Worm (Caenorhabditis elegans) whole organism, L1 larva: ENCODE results near the gene oac-1.

ENCODE experiments used
- C16A3.4 ChIP-seq: fragments of 150-350 bp; optimal IDR thresholded peaks from 2 replicates; lab custom pipeline; 2014; ENCODE audit warnings: missing biosample characterization, missing genetic modification characterization
- C34B4.2 ChIP-seq: sonication (generic microtip); optimal IDR thresholded peaks from 2 replicates; lab custom pipeline; 2017; ENCODE audit warnings: mild to moderate bottlenecking, missing genetic modification characterization, missing compliant biosample characterization
- aly-2 ChIP-seq: fragments of 150-350 bp; optimal IDR thresholded peaks from 2 replicates; lab custom pipeline; 2014; ENCODE audit warnings: missing biosample characterization, missing genetic modification characterization
- blmp-1 ChIP-seq: fragments of 150-350 bp; optimal IDR thresholded peaks from 2 replicates; lab custom pipeline; 2014; ENCODE audit warnings: missing biosample characterization, missing genetic modification characterization
- ceh-8 ChIP-seq: fragments of 200-800 bp; sonication (Bioruptor generic); optimal IDR thresholded peaks from 2 replicates; lab custom pipeline; 2018; ENCODE audit warnings: mild to moderate bottlenecking, missing genetic modification characterization, moderate library complexity, missing compliant biosample characterization
- ceh-82 ChIP-seq, 3 experiments: fragments of 150-350 bp in 1 of 3; sonication (generic microtip) in 2 of 3; optimal IDR thresholded peaks; 2 replicates each; lab custom pipeline; 2014 to 2017; ENCODE audit warnings: missing biosample characterization in 3 of 3, missing genetic modification characterization in 3 of 3
- dpl-1 ChIP-seq, 3 experiments: fragments of 150-350 bp in 2 of 3; sonication (generic microtip) in 1 of 3; optimal IDR thresholded peaks; 2 replicates each; lab custom pipeline; 2014 to 2017; ENCODE audit warnings: missing biosample characterization in 3 of 3, missing genetic modification characterization in 3 of 3, missing genetic modification reagents in 3 of 3
- dsc-1 ChIP-seq: sonication (generic microtip); optimal IDR thresholded peaks from 2 replicates; lab custom pipeline; 2016; ENCODE audit warnings: mild to moderate bottlenecking, missing genetic modification characterization, missing compliant biosample characterization
- efl-1 ChIP-seq, 4 experiments: fragments of 150-350 bp; optimal IDR thresholded peaks in 3 of 4; peaks in 1 of 4; 1 replicate in 1 of 4; 2 replicates in 3 of 4; lab custom pipeline; 2014; ENCODE audit warnings: missing biosample characterization in 2 of 4, missing genetic modification characterization in 2 of 4, missing genetic modification reagents in 2 of 4
- egl-27 ChIP-seq, 2 experiments: fragments of 150-350 bp in 1 of 2; sonication (generic microtip); optimal IDR thresholded peaks; 3 replicates each; lab custom pipeline; 2017 to 2018; ENCODE audit warnings: missing biosample characterization in 2 of 2, missing genetic modification characterization in 2 of 2, missing genetic modification reagents in 2 of 2
- elt-3 ChIP-seq, 6 experiments: fragments of 150-350 bp in 1 of 6; sonication (generic microtip); optimal IDR thresholded peaks; 2 replicates each; lab custom pipeline; 2017 to 2018; ENCODE audit warnings: missing biosample characterization in 6 of 6, missing genetic modification characterization in 6 of 6, inconsistent platforms in 1 of 6
- fkh-10 ChIP-seq: sonication (generic microtip); optimal IDR thresholded peaks from 2 replicates; lab custom pipeline; 2017; ENCODE audit warnings: missing biosample characterization, missing genetic modification reagents, missing genetic modification characterization
- fkh-8 ChIP-seq: sonication (generic microtip); optimal IDR thresholded peaks from 2 replicates; lab custom pipeline; 2016; ENCODE audit warnings: mild to moderate bottlenecking, missing genetic modification characterization, missing compliant biosample characterization
- grh-1 ChIP-seq: fragments of 200-800 bp; sonication (Bioruptor generic); IDR thresholded peaks from 2 replicates; pipeline ENCODE4 v1.3.6; 2022; ENCODE audit warnings: missing genetic modification reagents, missing genetic modification characterization, missing compliant biosample characterization
- hlh-4 ChIP-seq: sonication (generic microtip); optimal IDR thresholded peaks from 2 replicates; lab custom pipeline; 2016; ENCODE audit warnings: mild to moderate bottlenecking, missing genetic modification characterization, missing compliant biosample characterization
- jun-1 ChIP-seq: fragments of 150-350 bp; optimal IDR thresholded peaks from 2 replicates; lab custom pipeline; 2014; ENCODE audit warnings: missing biosample characterization, missing genetic modification reagents, missing genetic modification characterization
- lin-13 ChIP-seq: fragments of 150-350 bp; optimal IDR thresholded peaks from 2 replicates; lab custom pipeline; 2014; ENCODE audit warnings: missing biosample characterization, missing genetic modification reagents, missing genetic modification characterization
- lin-14 ChIP-seq: fragments of 200-800 bp; sonication (Bioruptor generic); optimal IDR thresholded peaks from 2 replicates; lab custom pipeline; 2018; ENCODE audit warnings: mild to moderate bottlenecking, missing genetic modification characterization, moderate library complexity, missing compliant biosample characterization
- lin-35 ChIP-seq, 2 experiments: fragments of 150-350 bp; optimal IDR thresholded peaks; 2 replicates each; lab custom pipeline; 2014; ENCODE audit warnings: missing biosample characterization in 2 of 2, missing genetic modification characterization in 2 of 2, missing genetic modification reagents in 2 of 2
- lsy-2 ChIP-seq, 2 experiments: fragments of 150-350 bp; optimal IDR thresholded peaks; 2 replicates each; lab custom pipeline; 2014; ENCODE audit warnings: missing biosample characterization in 2 of 2, missing genetic modification characterization in 2 of 2
- mab-9 ChIP-seq: fragments of 200-800 bp; sonication (Bioruptor generic); IDR thresholded peaks from 2 replicates; pipeline ENCODE4 v1.3.6; 2022; ENCODE audit warnings: missing genetic modification reagents, missing genetic modification characterization, missing compliant biosample characterization
- mdl-1 ChIP-seq, 2 experiments: fragments of 150-350 bp; optimal IDR thresholded peaks; 2 replicates each; lab custom pipeline; 2014 to 2017; ENCODE audit warnings: missing biosample characterization in 2 of 2, missing genetic modification characterization in 2 of 2, inconsistent platforms in 1 of 2
- mef-2 ChIP-seq: fragments of 150-350 bp; optimal IDR thresholded peaks from 2 replicates; lab custom pipeline; 2014; ENCODE audit warnings: missing biosample characterization, missing genetic modification characterization
- mep-1 ChIP-seq: fragments of 150-350 bp; optimal IDR thresholded peaks from 2 replicates; lab custom pipeline; 2014; ENCODE audit warnings: missing biosample characterization, missing genetic modification characterization
- nhr-11 ChIP-seq: fragments of 150-350 bp; optimal IDR thresholded peaks from 2 replicates; lab custom pipeline; 2014; ENCODE audit warnings: missing biosample characterization, missing genetic modification characterization
- nhr-20 ChIP-seq: sonication (generic microtip); optimal IDR thresholded peaks from 2 replicates; lab custom pipeline; 2016; ENCODE audit warnings: mild to moderate bottlenecking, missing genetic modification characterization, missing compliant biosample characterization
- nhr-47 ChIP-seq: sonication (generic microtip); optimal IDR thresholded peaks from 2 replicates; lab custom pipeline; 2016; ENCODE audit warnings: mild to moderate bottlenecking, missing genetic modification characterization, moderate library complexity, missing compliant biosample characterization
- nhr-71 ChIP-seq: sonication (generic microtip); optimal IDR thresholded peaks from 2 replicates; lab custom pipeline; 2016; ENCODE audit warnings: mild to moderate bottlenecking, missing genetic modification characterization, moderate library complexity, missing compliant biosample characterization
- nhr-76 ChIP-seq: sonication (generic microtip); optimal IDR thresholded peaks from 2 replicates; lab custom pipeline; 2017; ENCODE audit warnings: missing biosample characterization, missing genetic modification characterization
- nhr-84 ChIP-seq: sonication (generic microtip); optimal IDR thresholded peaks from 2 replicates; lab custom pipeline; 2017; ENCODE audit warnings: missing biosample characterization, missing genetic modification characterization
- nhr-85 ChIP-seq: sonication (generic microtip); peaks from one replicate; lab custom pipeline; 2016; ENCODE audit warnings: missing genetic modification characterization, inconsistent platforms, missing compliant biosample characterization
- nhr-90 ChIP-seq: sonication (generic microtip); optimal IDR thresholded peaks from 2 replicates; lab custom pipeline; 2016; ENCODE audit warnings: mild to moderate bottlenecking, missing genetic modification characterization, missing compliant biosample characterization; ENCODE audit not compliant: poor library complexity
- pax-3 ChIP-seq: fragments of 200-800 bp; sonication (Bioruptor generic); optimal IDR thresholded peaks from 2 replicates; lab custom pipeline; 2018; ENCODE audit warnings: mild to moderate bottlenecking, missing genetic modification characterization, moderate library complexity, missing compliant biosample characterization
- pqm-1 ChIP-seq: sonication (generic microtip); optimal IDR thresholded peaks from 3 replicates; lab custom pipeline; 2017; ENCODE audit warnings: missing biosample characterization, missing genetic modification characterization
- rnt-1 ChIP-seq: sonication (generic microtip); optimal IDR thresholded peaks from 2 replicates; lab custom pipeline; 2016; ENCODE audit warnings: mild to moderate bottlenecking, missing genetic modification characterization, moderate library complexity, missing compliant biosample characterization
- skn-1 ChIP-seq: fragments of 150-350 bp; optimal IDR thresholded peaks from 2 replicates; lab custom pipeline; 2014; ENCODE audit warnings: missing biosample characterization, missing genetic modification characterization
- snu-23 ChIP-seq: sonication (generic microtip); optimal IDR thresholded peaks from 2 replicates; lab custom pipeline; 2016; ENCODE audit warnings: missing genetic modification characterization, missing compliant biosample characterization
- sptf-1 ChIP-seq: fragments of 150-350 bp; optimal IDR thresholded peaks from 2 replicates; lab custom pipeline; 2014; ENCODE audit warnings: missing biosample characterization, missing genetic modification characterization
- sup-37 ChIP-seq: fragments of 200-800 bp; sonication (Bioruptor generic); optimal IDR thresholded peaks from 2 replicates; lab custom pipeline; 2018; ENCODE audit warnings: mild to moderate bottlenecking, missing genetic modification characterization, missing compliant biosample characterization
- tbx-2 ChIP-seq: sonication (generic microtip); optimal IDR thresholded peaks from 2 replicates; lab custom pipeline; 2016; ENCODE audit warnings: missing genetic modification characterization, missing compliant biosample characterization
- unc-130 ChIP-seq: fragments of 150-350 bp; optimal IDR thresholded peaks from 2 replicates; lab custom pipeline; 2017; ENCODE audit warnings: missing biosample characterization, missing genetic modification characterization, inconsistent platforms
- unc-86 ChIP-seq: sonication (generic microtip); optimal IDR thresholded peaks from 2 replicates; lab custom pipeline; 2016; ENCODE audit warnings: missing genetic modification characterization, missing compliant biosample characterization
- xbp-1 ChIP-seq: sonication (generic microtip); optimal IDR thresholded peaks from 2 replicates; lab custom pipeline; 2016; ENCODE audit warnings: missing genetic modification characterization, missing compliant biosample characterization
- zip-4 ChIP-seq: fragments of 200-800 bp; sonication (Bioruptor generic); optimal IDR thresholded peaks from 2 replicates; lab custom pipeline; 2018; ENCODE audit warnings: mild to moderate bottlenecking, missing genetic modification characterization, moderate library complexity, missing compliant biosample characterization
- ztf-11 ChIP-seq, 2 experiments: sonication (generic microtip); optimal IDR thresholded peaks; 2 replicates each; lab custom pipeline; 2016 to 2017; ENCODE audit warnings: missing genetic modification characterization in 2 of 2, missing biosample characterization in 1 of 2, missing compliant biosample characterization in 1 of 2
- ztf-4 ChIP-seq: fragments of 150-350 bp; optimal IDR thresholded peaks from 2 replicates; lab custom pipeline; 2014; ENCODE audit warnings: missing biosample characterization, missing genetic modification characterization

oac-1 gene

ce11 chrV:19522551-19523137 lies 33.1 kb downstream of the oac-1 start (continued):
- TF ChIP-seq lin-13 (GFP tag; lab: Kevin White, UChicago) = peak; percentile 61
- peak; percentile 29 for TF ChIP-seq C16A3.4 (tag; lab: Kevin White, UChicago)

ce11 chrV:19521351-19522278 lies 34.2 kb downstream of the oac-1 start:
- peak; percentile 83 for TF ChIP-seq nhr-71 (tag; lab: Kevin White, UChicago)
- TF ChIP-seq zip-4 = no peak
- no peak for TF ChIP-seq blmp-1 (tag; lab: Kevin White, UChicago)
- TF ChIP-seq sup-37 (GFP tag; lab: Kevin White, UChicago) = no peak
- TF ChIP-seq skn-1 (tag; lab: Kevin White, UChicago) = no peak
- no peak for TF ChIP-seq efl-1 (optimal IDR thresholded peaks at IDR 0.05; lab: Kevin White, UChicago)
- TF ChIP-seq efl-1 (GFP tag; optimal IDR thresholded peaks at IDR 0.05 in 1 of 2; lab: Kevin White, UChicago) = peak in 1 of 2 experiments; percentile 69
- no peak for TF ChIP-seq C16A3.4 (tag; lab: Kevin White, UChicago)
- TF ChIP-seq lin-13 (GFP tag; lab: Kevin White, UChicago) = peak; percentile 33
- peak; percentile 46 for TF ChIP-seq nhr-47 (tag; lab: Kevin White, UChicago)
- no peak for TF ChIP-seq sptf-1 (tag; lab: Kevin White, UChicago)
- no peak for TF ChIP-seq ztf-4 (tag; lab: Kevin White, UChicago)
- peak; percentile 54 for TF ChIP-seq rnt-1 (tag; lab: Kevin White, UChicago)
- TF ChIP-seq grh-1 (GFP tag; lab: Robert Waterston, UW) = no peak
- no peak for TF ChIP-seq egl-27 (tag; optimal IDR thresholded peaks at IDR 0.05; lab: Kevin White, UChicago)
- peak; percentile 92 for TF ChIP-seq nhr-85 (tag; lab: Kevin White, UChicago)
- no peak for TF ChIP-seq ztf-11 (tag; optimal IDR thresholded peaks at IDR 0.05; lab: Kevin White, UChicago)
- TF ChIP-seq hlh-4 = no peak
- TF ChIP-seq nhr-84 (tag; lab: Kevin White, UChicago) = no peak
- peak; percentile 49 for TF ChIP-seq tbx-2
- no peak for TF ChIP-seq pqm-1 (tag; lab: Kevin White, UChicago)
- TF ChIP-seq mab-9 (GFP tag; lab: Robert Waterston, UW) = no peak
- no peak for TF ChIP-seq fkh-10 (GFP tag; lab: Kevin White, UChicago)
- TF ChIP-seq nhr-90 (tag; lab: Kevin White, UChicago) = peak; percentile 54
- no peak for TF ChIP-seq ceh-8 (GFP tag; lab: Kevin White, UChicago)
- TF ChIP-seq C34B4.2 (tag; lab: Kevin White, UChicago) = no peak
- peak in 1 of 2 experiments; percentile 43 for TF ChIP-seq lsy-2 (tag; optimal IDR thresholded peaks at IDR 0.05; lab: Kevin White, UChicago)
- TF ChIP-seq unc-86 = no peak
- TF ChIP-seq unc-130 (tag; lab: Kevin White, UChicago) = no peak
- peak; percentile 80 for TF ChIP-seq nhr-20 (tag; lab: Kevin White, UChicago)
- TF ChIP-seq nhr-76 = no peak
- TF ChIP-seq lin-14 (GFP tag; lab: Kevin White, UChicago) = peak; percentile 81
- TF ChIP-seq lin-35 (GFP tag; optimal IDR thresholded peaks at IDR 0.05; lab: Kevin White, UChicago) = peak in 1 of 2 experiments; percentile 45
- TF ChIP-seq dpl-1 (GFP tag; optimal IDR thresholded peaks at IDR 0.05; lab: Kevin White, UChicago) = peak in 1 of 3 experiments; percentile 35
- TF ChIP-seq fkh-8 = no peak
- peak; percentile 68 for TF ChIP-seq mep-1 (tag; lab: Kevin White, UChicago)
- peak in 1 of 2 experiments; percentile 82 for TF ChIP-seq mdl-1 (tag; optimal IDR thresholded peaks at IDR 0.05; lab: Kevin White, UChicago)
- TF ChIP-seq aly-2 (tag; lab: Kevin White, UChicago) = no peak
- TF ChIP-seq dsc-1 (tag; lab: Kevin White, UChicago) = no peak
- TF ChIP-seq elt-3 (tag; optimal IDR thresholded peaks at IDR 0.05; lab: Kevin White, UChicago) = peak in 2 of 6 experiments; percentile 7 to 8
- peak; percentile 24 for TF ChIP-seq xbp-1 (tag; lab: Kevin White, UChicago)
- no peak for TF ChIP-seq ceh-82 (tag; optimal IDR thresholded peaks at IDR 0.05; lab: Kevin White, UChicago)
- no peak for TF ChIP-seq nhr-11
- TF ChIP-seq mef-2 (tag; lab: Kevin White, UChicago) = peak; percentile 11
- TF ChIP-seq snu-23 (GFP tag; lab: Kevin White, UChicago) = peak; percentile 65
- no peak for TF ChIP-seq pax-3 (tag; lab: Kevin White, UChicago)
- TF ChIP-seq jun-1 (tag; lab: Kevin White, UChicago) = peak; percentile 18
